Fruit fly (Drosophila melanogaster): Measurements from ENCODE around the gene rudhira.
A peak's percentile ranks its signal among the peaks of the same experiment; 100 is the strongest.

Gene rudhira

dm6 chrX:11788187-11788870, 28.4 kb upstream of the rudhira start (continued):
- no peak for TF ChIP-seq Hr39 (optimal IDR thresholded peaks at IDR 0.05)
- TF ChIP-seq CG13424 (tag; optimal IDR thresholded peaks at IDR 0.05), result peak; percentile 73
- peak; percentile 37 for TF ChIP-seq fu2 (GFP tag; optimal IDR thresholded peaks at IDR 0.05)
- TF ChIP-seq luna (GFP tag; optimal IDR thresholded peaks at IDR 0.05), result no peak
- TF ChIP-seq CG32767 (GFP tag; IDR thresholded peaks at IDR 0.05), result 0 out of 2 replicates have a peak, but pooled peaks have one; percentile 53
- no peak for TF ChIP-seq CG11398 (GFP tag; optimal IDR thresholded peaks at IDR 0.05)
- no peak for TF ChIP-seq tup (GFP tag; optimal IDR thresholded peaks at IDR 0.05)
- peak; percentile 66 for TF ChIP-seq CG14050 (GFP tag; IDR thresholded peaks at IDR 0.05)
- TF ChIP-seq Elba2 (GFP tag; optimal IDR thresholded peaks at IDR 0.05), result no peak
- no peak for TF ChIP-seq CG1832 (GFP tag; optimal IDR thresholded peaks at IDR 0.05)
- peak; percentile 33 to 85 for TF ChIP-seq Hr51 (GFP tag; optimal IDR thresholded peaks at IDR 0.05)
- TF ChIP-seq CG10979 (tag; optimal IDR thresholded peaks at IDR 0.05), result peak; percentile 61
- TF ChIP-seq CG8359 (GFP tag; optimal IDR thresholded peaks at IDR 0.05; ENCODE audit: borderline replicate concordance), result peak; percentile 19
- TF ChIP-seq CG10147 (GFP tag; optimal IDR thresholded peaks at IDR 0.05), result peak; percentile 48
- no peak for TF ChIP-seq disco-r (GFP tag; optimal IDR thresholded peaks at IDR 0.05)
- TF ChIP-seq CG11504 (tag; optimal IDR thresholded peaks at IDR 0.05), result peak; percentile 86
- TF ChIP-seq CG12942 (GFP tag; optimal IDR thresholded peaks at IDR 0.05), result peak; percentile 61
- peak; percentile 65 for TF ChIP-seq CG5953 (GFP tag; IDR thresholded peaks at IDR 0.05)
- no peak for TF ChIP-seq Dref (GFP tag; IDR thresholded peaks at IDR 0.05)
- 0 out of 2 replicates have a peak, but pooled peaks have one; percentile 31 for TF ChIP-seq wdn (GFP tag; IDR thresholded peaks at IDR 0.05)
- peak; percentile 66 for TF ChIP-seq BtbVII (GFP tag; optimal IDR thresholded peaks at IDR 0.05)
- no peak for TF ChIP-seq jigr1 (GFP tag; IDR thresholded peaks at IDR 0.05)
- peak; percentile 81 for TF ChIP-seq ken (GFP tag; IDR thresholded peaks at IDR 0.05)
- no peak for TF ChIP-seq fd64A (GFP tag; optimal IDR thresholded peaks at IDR 0.05)
- TF ChIP-seq CG30403 (GFP tag; optimal IDR thresholded peaks at IDR 0.05), result peak; percentile 78
- no peak for TF ChIP-seq ac (GFP tag; optimal IDR thresholded peaks at IDR 0.05)
- peak; percentile 77 for TF ChIP-seq bcd (GFP tag; optimal IDR thresholded peaks at IDR 0.05)
- TF ChIP-seq CG17802 (tag; optimal IDR thresholded peaks at IDR 0.05), result peak; percentile 32
- TF ChIP-seq CG18599 (GFP tag; optimal IDR thresholded peaks at IDR 0.05), result peak; percentile 79
- peak; percentile 16 for TF ChIP-seq ERR (GFP tag; optimal IDR thresholded peaks at IDR 0.05)
- TF ChIP-seq eyg (GFP tag; optimal IDR thresholded peaks at IDR 0.05), result no peak
- peak; percentile 81 for TF ChIP-seq CG15269 (tag; optimal IDR thresholded peaks at IDR 0.05)
- peak; percentile 26 for TF ChIP-seq Myb (GFP tag; optimal IDR thresholded peaks at IDR 0.05)
- no peak for TF ChIP-seq pfk (GFP tag; optimal IDR thresholded peaks at IDR 0.05)
- TF ChIP-seq vnd (GFP tag; IDR thresholded peaks at IDR 0.05; ENCODE audit: partially characterized antibody), result no peak
- peak; percentile 70 for TF ChIP-seq CG17361 (GFP tag; IDR thresholded peaks at IDR 0.05)
- TF ChIP-seq zfh1 (GFP tag; IDR thresholded peaks at IDR 0.05), result peak; percentile 56
- TF ChIP-seq yki (optimal IDR thresholded peaks at IDR 0.05), result no peak
- peak; percentile 59 for TF ChIP-seq Sox100B (GFP tag; optimal IDR thresholded peaks at IDR 0.05)
- no peak for TF ChIP-seq pita (GFP tag; optimal IDR thresholded peaks at IDR 0.05)
- peak; percentile 62; the same call in 1 of the 2 replicates for TF ChIP-seq bowl (GFP tag; IDR thresholded peaks at IDR 0.05)
- peak; percentile 63 for TF ChIP-seq CG3281 (GFP tag; optimal IDR thresholded peaks at IDR 0.05)
- peak; percentile 55 for TF ChIP-seq CG7786 (GFP tag; optimal IDR thresholded peaks at IDR 0.05)
- peak; percentile 81 for TF ChIP-seq lab (GFP tag; optimal IDR thresholded peaks at IDR 0.05)
- peak; percentile 56 for TF ChIP-seq CG9609 (GFP tag; optimal IDR thresholded peaks at IDR 0.05)
- peak; percentile 46 for TF ChIP-seq scrt (GFP tag; optimal IDR thresholded peaks at IDR 0.05)
- peak; percentile 42 for TF ChIP-seq Atf-2 (GFP tag; optimal IDR thresholded peaks at IDR 0.05)
- peak; percentile 84 for TF ChIP-seq row (GFP tag; IDR thresholded peaks at IDR 0.05)
- TF ChIP-seq Sry-δ (GFP tag; optimal IDR thresholded peaks at IDR 0.05), result peak; percentile 28
- peak; percentile 46 to 65 for TF ChIP-seq chif (GFP tag; optimal IDR thresholded peaks at IDR 0.05)

Measured in whole organism, embryonic.